Fruit fly (Drosophila melanogaster): Measurements from ENCODE around the gene cin.
A peak's percentile ranks its signal among the peaks of the same experiment; 100 is the strongest.

The cin gene

DNA sequence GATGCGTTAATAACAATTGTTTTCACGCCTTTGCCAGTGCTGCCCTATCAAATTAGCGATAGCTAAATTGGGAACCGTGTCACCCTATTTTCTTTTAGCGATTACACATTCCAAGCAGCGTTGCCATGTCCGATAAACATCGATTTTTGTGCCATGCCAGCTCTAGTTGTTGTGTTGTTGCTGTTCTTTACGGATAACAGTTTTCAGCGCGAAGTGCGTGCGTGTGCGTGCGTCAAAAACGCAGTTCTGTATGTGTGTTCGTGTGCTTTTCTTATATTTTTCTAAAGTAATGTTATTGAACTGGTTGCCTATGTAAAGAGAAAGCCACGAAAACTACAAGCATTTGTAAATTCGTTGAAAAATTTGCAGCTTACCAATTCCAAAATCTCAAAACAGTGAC lies 9.7 kb upstream of the cin start, which contains the start of the genes CG3038 and G9a (continued):
- TF ChIP-seq sqz (GFP tag; optimal IDR thresholded peaks at IDR 0.05) (no peak), vfl (GFP tag; optimal IDR thresholded peaks at IDR 0.05) (no peak), CG12299 (tag; optimal IDR thresholded peaks at IDR 0.05) (peak; percentile 62), Ssrp (tag; optimal IDR thresholded peaks at IDR 0.05) (no peak), gfzf (GFP tag; optimal IDR thresholded peaks at IDR 0.05) (peak; percentile 59), Xbp1 (GFP tag; optimal IDR thresholded peaks at IDR 0.05) (peak; percentile 56), CG2678 (tag; optimal IDR thresholded peaks at IDR 0.05) (no peak), B-H1 (GFP tag; IDR thresholded peaks at IDR 0.05) (no peak), CG13296 (GFP tag; optimal IDR thresholded peaks at IDR 0.05) (no peak), inv (GFP tag; IDR thresholded peaks at IDR 0.05; ENCODE audit: partially characterized antibody) (no peak), B-H2 (GFP tag; optimal IDR thresholded peaks at IDR 0.05) (peak; percentile 48), CG10431 (GFP tag; optimal IDR thresholded peaks at IDR 0.05) (peak; percentile 25), Ptx1 (GFP tag; IDR thresholded peaks at IDR 0.05) (no peak), Doc3 (GFP tag; IDR thresholded peaks at IDR 0.05; ENCODE audit: partially characterized antibody) (no peak), CTCF (GFP tag; optimal IDR thresholded peaks at IDR 0.05) (peak; percentile 25), D (optimal IDR thresholded peaks at IDR 0.05) (no peak), D (GFP tag; optimal IDR thresholded peaks at IDR 0.05) (peak; percentile 11), CG8765 (GFP tag; IDR thresholded peaks at IDR 0.05) (no peak), CG7357 (GFP tag; IDR thresholded peaks at IDR 0.05) (no peak), CG7556 (GFP tag; optimal IDR thresholded peaks at IDR 0.05) (peak; percentile 23), wek (GFP tag; optimal IDR thresholded peaks at IDR 0.05) (no peak), bab2 (GFP tag; optimal IDR thresholded peaks at IDR 0.05) (peak; percentile 9), CG15011 (GFP tag; optimal IDR thresholded peaks at IDR 0.05) (no peak), kah (GFP tag; optimal IDR thresholded peaks at IDR 0.05) (peak; percentile 10), CG10274 (GFP tag; optimal IDR thresholded peaks at IDR 0.05) (no peak), CG2875 (GFP tag; optimal IDR thresholded peaks at IDR 0.05) (no peak), CG18619 (GFP tag; optimal IDR thresholded peaks at IDR 0.05) (no peak), CG34376 (GFP tag; optimal IDR thresholded peaks at IDR 0.05) (peak; percentile 49), Sry-δ (GFP tag; optimal IDR thresholded peaks at IDR 0.05) (peak; percentile 99), CG12391 (tag; optimal IDR thresholded peaks at IDR 0.05) (peak; percentile 63), CG13123 (GFP tag; optimal IDR thresholded peaks at IDR 0.05) (no peak), luna (GFP tag; optimal IDR thresholded peaks at IDR 0.05) (no peak), prd (optimal IDR thresholded peaks at IDR 0.05) (no peak), prd (GFP tag; IDR thresholded peaks at IDR 0.05) (no peak), vnd (GFP tag; IDR thresholded peaks at IDR 0.05; ENCODE audit: partially characterized antibody) (no peak), E2f2 (GFP tag; IDR thresholded peaks at IDR 0.05) (no peak), CG9215 (GFP tag; IDR thresholded peaks at IDR 0.05) (no peak), CG2120 (GFP tag; optimal IDR thresholded peaks at IDR 0.05) (peak; percentile 47), crol (GFP tag; IDR thresholded peaks at IDR 0.05) (no peak), CG17385 (GFP tag; optimal IDR thresholded peaks at IDR 0.05) (no peak), CG3065 (GFP tag; optimal IDR thresholded peaks at IDR 0.05) (no peak), CG10267 (tag; optimal IDR thresholded peaks at IDR 0.05) (peak; percentile 59), org-1 (GFP tag; optimal IDR thresholded peaks at IDR 0.05) (no peak), kay (GFP tag; optimal IDR thresholded peaks at IDR 0.05) (no peak), fd3F (GFP tag; optimal IDR thresholded peaks at IDR 0.05) (peak; percentile 12), CG3847 (GFP tag; IDR thresholded peaks at IDR 0.05) (no peak), zen (tag; optimal IDR thresholded peaks at IDR 0.05) (peak; percentile 56), Antp (GFP tag; optimal IDR thresholded peaks at IDR 0.05) (peak; percentile 44), Stat92E (GFP tag; optimal IDR thresholded peaks at IDR 0.05) (peak in 1 of 3 experiments; percentile 77), psq (GFP tag; optimal IDR thresholded peaks at IDR 0.05) (no peak), ham (GFP tag; IDR thresholded peaks at IDR 0.05) (no peak), CG1233 (GFP tag; optimal IDR thresholded peaks at IDR 0.05) (no peak), Chrac-16 (GFP tag; optimal IDR thresholded peaks at IDR 0.05) (peak; percentile 23)
